Worm (Caenorhabditis elegans): Measurements from ENCODE around the gene C49H3.12.

DNA sequence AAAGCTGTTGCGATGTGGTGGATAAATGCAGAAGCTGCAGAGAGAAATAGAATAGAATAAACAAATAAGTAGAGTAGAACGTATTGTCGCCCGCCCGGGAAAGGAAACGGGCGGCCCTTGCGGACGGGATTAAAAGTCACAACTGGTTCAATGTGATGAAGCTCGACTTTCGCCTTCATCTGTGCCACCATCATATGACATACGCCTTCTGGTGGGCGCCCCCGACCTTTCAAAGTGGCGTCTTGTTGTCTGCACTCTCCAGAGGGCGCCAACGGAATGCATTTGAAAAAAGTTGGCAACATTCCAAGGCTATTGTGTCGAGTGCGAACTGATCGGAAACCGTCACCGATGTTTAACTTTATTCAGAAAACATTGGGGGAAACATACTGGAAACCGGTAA lies 16.2 kb upstream of the C49H3.12 start:
- no peak for TF ChIP-seq elt-3 (tag; optimal IDR thresholded peaks at IDR 0.05)
- TF ChIP-seq unc-39 (tag; optimal IDR thresholded peaks at IDR 0.05): no peak
- no peak for TF ChIP-seq nhr-77 (tag; optimal IDR thresholded peaks at IDR 0.05)
- no peak for TF ChIP-seq skn-1 (tag; optimal IDR thresholded peaks at IDR 0.05)
- TF ChIP-seq tbx-2 (tag; optimal IDR thresholded peaks at IDR 0.05): no peak
- TF ChIP-seq daf-12 (tag; optimal IDR thresholded peaks at IDR 0.05): no peak
- no peak for TF ChIP-seq elt-1 (tag; optimal IDR thresholded peaks at IDR 0.05)
- TF ChIP-seq nhr-237 (tag; optimal IDR thresholded peaks at IDR 0.05): no peak

All from whole organism, L3 larva.